Worm (Caenorhabditis elegans) whole organism, L1 larva: ENCODE measurements around the gene ncx-8.

Experiments used
- C34B4.2 ChIP-seq: sonication (generic microtip); optimal IDR thresholded peaks from 2 replicates; lab custom pipeline; 2017; ENCODE audit warnings: mild to moderate bottlenecking, missing genetic modification characterization, missing compliant biosample characterization
- F16B12.6 ChIP-seq: fragments of 150-350 bp; optimal IDR thresholded peaks from 2 replicates; lab custom pipeline; 2014; ENCODE audit warnings: missing biosample characterization, missing genetic modification characterization
- alr-1 ChIP-seq: fragments of 200-800 bp; sonication (Bioruptor generic); optimal IDR thresholded peaks from 2 replicates; lab custom pipeline; 2018; ENCODE audit warnings: borderline replicate concordance, mild to moderate bottlenecking, missing genetic modification characterization, missing compliant biosample characterization
- aly-2 ChIP-seq: fragments of 150-350 bp; optimal IDR thresholded peaks from 2 replicates; lab custom pipeline; 2014; ENCODE audit warnings: missing biosample characterization, missing genetic modification characterization
- blmp-1 ChIP-seq: fragments of 150-350 bp; optimal IDR thresholded peaks from 2 replicates; lab custom pipeline; 2014; ENCODE audit warnings: missing biosample characterization, missing genetic modification characterization
- ceh-90 ChIP-seq: sonication (generic microtip); optimal IDR thresholded peaks from 2 replicates; lab custom pipeline; 2016; ENCODE audit warnings: missing genetic modification characterization, missing compliant biosample characterization
- ces-1 ChIP-seq: fragments of 150-350 bp; optimal IDR thresholded peaks from 2 replicates; lab custom pipeline; 2014; ENCODE audit warnings: missing biosample characterization, missing genetic modification reagents, missing genetic modification characterization
- dpl-1 ChIP-seq, 3 experiments: fragments of 150-350 bp in 2 of 3; sonication (generic microtip) in 1 of 3; optimal IDR thresholded peaks; 2 replicates each; lab custom pipeline; 2014 to 2017; ENCODE audit warnings: missing biosample characterization in 3 of 3, missing genetic modification characterization in 3 of 3, missing genetic modification reagents in 3 of 3
- efl-1 ChIP-seq, 4 experiments: fragments of 150-350 bp; optimal IDR thresholded peaks in 3 of 4; peaks in 1 of 4; 1 replicate in 1 of 4; 2 replicates in 3 of 4; lab custom pipeline; 2014; ENCODE audit warnings: missing biosample characterization in 2 of 4, missing genetic modification characterization in 2 of 4, missing genetic modification reagents in 2 of 4
- elt-2 ChIP-seq: sonication (generic microtip); optimal IDR thresholded peaks from 2 replicates; lab custom pipeline; 2016; ENCODE audit warnings: missing genetic modification characterization, mild to moderate bottlenecking, inconsistent platforms, missing compliant biosample characterization, missing genetic modification reagents
- elt-3 ChIP-seq, 6 experiments: fragments of 150-350 bp in 1 of 6; sonication (generic microtip); optimal IDR thresholded peaks; 2 replicates each; lab custom pipeline; 2017 to 2018; ENCODE audit warnings: missing biosample characterization in 6 of 6, missing genetic modification characterization in 6 of 6, inconsistent platforms in 1 of 6
- ets-5 ChIP-seq: fragments of 200-800 bp; sonication (Bioruptor generic); IDR thresholded peaks from 2 replicates; pipeline ENCODE4 v1.3.6; 2022; ENCODE audit warnings: missing genetic modification characterization, missing compliant biosample characterization
- fkh-10 ChIP-seq: sonication (generic microtip); optimal IDR thresholded peaks from 2 replicates; lab custom pipeline; 2017; ENCODE audit warnings: missing biosample characterization, missing genetic modification reagents, missing genetic modification characterization
- isw-1 ChIP-seq: fragments of 200-800 bp; sonication (Bioruptor generic); IDR thresholded peaks from 2 replicates; pipeline ENCODE4 v1.3.6; 2022; ENCODE audit warnings: missing genetic modification characterization, missing compliant biosample characterization
- jun-1 ChIP-seq: fragments of 150-350 bp; optimal IDR thresholded peaks from 2 replicates; lab custom pipeline; 2014; ENCODE audit warnings: missing biosample characterization, missing genetic modification reagents, missing genetic modification characterization
- lin-14 ChIP-seq: fragments of 200-800 bp; sonication (Bioruptor generic); optimal IDR thresholded peaks from 2 replicates; lab custom pipeline; 2018; ENCODE audit warnings: mild to moderate bottlenecking, missing genetic modification characterization, moderate library complexity, missing compliant biosample characterization
- lin-35 ChIP-seq, 2 experiments: fragments of 150-350 bp; optimal IDR thresholded peaks; 2 replicates each; lab custom pipeline; 2014; ENCODE audit warnings: missing biosample characterization in 2 of 2, missing genetic modification characterization in 2 of 2, missing genetic modification reagents in 2 of 2
- lsy-2 ChIP-seq, 2 experiments: fragments of 150-350 bp; optimal IDR thresholded peaks; 2 replicates each; lab custom pipeline; 2014; ENCODE audit warnings: missing biosample characterization in 2 of 2, missing genetic modification characterization in 2 of 2
- mab-9 ChIP-seq: fragments of 200-800 bp; sonication (Bioruptor generic); IDR thresholded peaks from 2 replicates; pipeline ENCODE4 v1.3.6; 2022; ENCODE audit warnings: missing genetic modification reagents, missing genetic modification characterization, missing compliant biosample characterization
- mdl-1 ChIP-seq, 2 experiments: fragments of 150-350 bp; optimal IDR thresholded peaks; 2 replicates each; lab custom pipeline; 2014 to 2017; ENCODE audit warnings: missing biosample characterization in 2 of 2, missing genetic modification characterization in 2 of 2, inconsistent platforms in 1 of 2
- mef-2 ChIP-seq: fragments of 150-350 bp; optimal IDR thresholded peaks from 2 replicates; lab custom pipeline; 2014; ENCODE audit warnings: missing biosample characterization, missing genetic modification characterization
- nhr-12 ChIP-seq: sonication (generic microtip); optimal IDR thresholded peaks from 2 replicates; lab custom pipeline; 2017; ENCODE audit warnings: missing biosample characterization, missing genetic modification characterization
- nhr-19 ChIP-seq: fragments of 200-800 bp; sonication (Bioruptor generic); conservative IDR thresholded peaks from 2 replicates; pipeline ENCODE4 v1.3.6; 2022; ENCODE audit warnings: missing genetic modification characterization, missing compliant biosample characterization
- nhr-20 ChIP-seq: sonication (generic microtip); optimal IDR thresholded peaks from 2 replicates; lab custom pipeline; 2016; ENCODE audit warnings: mild to moderate bottlenecking, missing genetic modification characterization, missing compliant biosample characterization
- nhr-28 ChIP-seq: fragments of 150-350 bp; optimal IDR thresholded peaks from 2 replicates; lab custom pipeline; 2014; ENCODE audit warnings: missing biosample characterization, missing genetic modification characterization
- nhr-71 ChIP-seq: sonication (generic microtip); optimal IDR thresholded peaks from 2 replicates; lab custom pipeline; 2016; ENCODE audit warnings: mild to moderate bottlenecking, missing genetic modification characterization, moderate library complexity, missing compliant biosample characterization
- nhr-76 ChIP-seq: sonication (generic microtip); optimal IDR thresholded peaks from 2 replicates; lab custom pipeline; 2017; ENCODE audit warnings: missing biosample characterization, missing genetic modification characterization
- nhr-84 ChIP-seq: sonication (generic microtip); optimal IDR thresholded peaks from 2 replicates; lab custom pipeline; 2017; ENCODE audit warnings: missing biosample characterization, missing genetic modification characterization
- nhr-85 ChIP-seq: sonication (generic microtip); peaks from one replicate; lab custom pipeline; 2016; ENCODE audit warnings: missing genetic modification characterization, inconsistent platforms, missing compliant biosample characterization
- rnt-1 ChIP-seq: sonication (generic microtip); optimal IDR thresholded peaks from 2 replicates; lab custom pipeline; 2016; ENCODE audit warnings: mild to moderate bottlenecking, missing genetic modification characterization, moderate library complexity, missing compliant biosample characterization
- skn-1 ChIP-seq: fragments of 150-350 bp; optimal IDR thresholded peaks from 2 replicates; lab custom pipeline; 2014; ENCODE audit warnings: missing biosample characterization, missing genetic modification characterization
- snu-23 ChIP-seq: sonication (generic microtip); optimal IDR thresholded peaks from 2 replicates; lab custom pipeline; 2016; ENCODE audit warnings: missing genetic modification characterization, missing compliant biosample characterization
- sox-4 ChIP-seq: sonication (generic microtip); optimal IDR thresholded peaks from 2 replicates; lab custom pipeline; 2016; ENCODE audit warnings: missing genetic modification characterization, missing compliant biosample characterization
- tbx-2 ChIP-seq: sonication (generic microtip); optimal IDR thresholded peaks from 2 replicates; lab custom pipeline; 2016; ENCODE audit warnings: missing genetic modification characterization, missing compliant biosample characterization
- tlp-1 ChIP-seq: fragments of 150-350 bp; optimal IDR thresholded peaks from 2 replicates; lab custom pipeline; 2014; ENCODE audit warnings: missing biosample characterization, missing genetic modification characterization
- unc-130 ChIP-seq: fragments of 150-350 bp; optimal IDR thresholded peaks from 2 replicates; lab custom pipeline; 2017; ENCODE audit warnings: missing biosample characterization, missing genetic modification characterization, inconsistent platforms
- unc-62 ChIP-seq: fragments of 150-350 bp; optimal IDR thresholded peaks from 2 replicates; lab custom pipeline; 2014; ENCODE audit warnings: missing biosample characterization, missing genetic modification reagents, missing genetic modification characterization

The ncx-8 gene

ce11 chrV:5032176-5032575, 45.2 kb upstream of the ncx-8 start:
- TF ChIP-seq isw-1 (GFP tag; lab: Robert Waterston, UW) (no peak), mdl-1 (tag; optimal IDR thresholded peaks at IDR 0.05; lab: Kevin White, UChicago) (peak in 1 of 2 experiments; percentile 86), F16B12.6 (tag; lab: Kevin White, UChicago) (no peak), nhr-20 (tag; lab: Kevin White, UChicago) (peak; percentile 42), elt-3 (tag; optimal IDR thresholded peaks at IDR 0.05; lab: Kevin White, UChicago) (peak in 1 of 6 experiments; percentile 42), nhr-71 (peak; percentile 57), nhr-28 (tag; lab: Kevin White, UChicago) (no peak), efl-1 (optimal IDR thresholded peaks at IDR 0.05; lab: Kevin White, UChicago) (peak; percentile 4 to 16), efl-1 (GFP tag; optimal IDR thresholded peaks at IDR 0.05 in 1 of 2; lab: Kevin White, UChicago) (no peak), snu-23 (peak; percentile 58), nhr-19 (GFP tag; lab: Robert Waterston, UW) (no peak; the same call in 1 of the 2 replicates), unc-130 (tag; lab: Kevin White, UChicago) (no peak), C34B4.2 (tag; lab: Kevin White, UChicago) (no peak), lin-14 (GFP tag; lab: Kevin White, UChicago) (peak; percentile 69), nhr-12 (tag; lab: Kevin White, UChicago) (no peak), rnt-1 (tag; lab: Kevin White, UChicago) (peak; percentile 50), nhr-85 (tag; lab: Kevin White, UChicago) (peak; percentile 88), dpl-1 (GFP tag; optimal IDR thresholded peaks at IDR 0.05; lab: Kevin White, UChicago) (peak in 2 of 3 experiments; percentile 14 to 27), tlp-1 (tag; lab: Kevin White, UChicago) (no peak), nhr-76 (no peak), tbx-2 (tag; lab: Kevin White, UChicago) (peak; percentile 7), mef-2 (tag; lab: Kevin White, UChicago) (no peak), sox-4 (tag; lab: Kevin White, UChicago) (no peak), blmp-1 (tag; lab: Kevin White, UChicago) (peak; percentile 29), lin-35 (GFP tag; optimal IDR thresholded peaks at IDR 0.05; lab: Kevin White, UChicago) (peak in 1 of 2 experiments; percentile 41)

ce11 chrV:5031764-5032163, 44.8 kb upstream of the ncx-8 start:
- no peak for TF ChIP-seq dpl-1 (GFP tag; optimal IDR thresholded peaks at IDR 0.05; lab: Kevin White, UChicago)
- TF ChIP-seq skn-1 = peak; percentile 3
- TF ChIP-seq, all 84 proteins: peak for 1

ce11 chrV:5030715-5031114, 43.7 kb upstream of the ncx-8 start, which contains the start of gene swt-7:
swt-7 (minus strand) TSS chrV:5030815.
- TF ChIP-seq blmp-1 (tag; lab: Kevin White, UChicago) (no peak), ces-1 (no peak), nhr-19 (GFP tag; lab: Robert Waterston, UW) (no peak), dpl-1 (GFP tag; optimal IDR thresholded peaks at IDR 0.05; lab: Kevin White, UChicago) (no peak), mab-9 (GFP tag; lab: Robert Waterston, UW) (no peak), alr-1 (tag; lab: Kevin White, UChicago) (no peak), aly-2 (no peak), lsy-2 (tag; optimal IDR thresholded peaks at IDR 0.05; lab: Kevin White, UChicago) (no peak), mef-2 (tag; lab: Kevin White, UChicago) (no peak), unc-62 (GFP tag; lab: Kevin White, UChicago) (no peak), fkh-10 (GFP tag; lab: Kevin White, UChicago) (no peak), jun-1 (no peak), nhr-28 (tag; lab: Kevin White, UChicago) (no peak), ceh-90 (tag; lab: Kevin White, UChicago) (no peak), nhr-84 (no peak), nhr-71 (no peak), ets-5 (no peak), elt-2 (tag; lab: Kevin White, UChicago) (no peak)
